Fruit fly (Drosophila melanogaster): ENCODE results near the gene Eaf6.

The Eaf6 gene

DNA sequence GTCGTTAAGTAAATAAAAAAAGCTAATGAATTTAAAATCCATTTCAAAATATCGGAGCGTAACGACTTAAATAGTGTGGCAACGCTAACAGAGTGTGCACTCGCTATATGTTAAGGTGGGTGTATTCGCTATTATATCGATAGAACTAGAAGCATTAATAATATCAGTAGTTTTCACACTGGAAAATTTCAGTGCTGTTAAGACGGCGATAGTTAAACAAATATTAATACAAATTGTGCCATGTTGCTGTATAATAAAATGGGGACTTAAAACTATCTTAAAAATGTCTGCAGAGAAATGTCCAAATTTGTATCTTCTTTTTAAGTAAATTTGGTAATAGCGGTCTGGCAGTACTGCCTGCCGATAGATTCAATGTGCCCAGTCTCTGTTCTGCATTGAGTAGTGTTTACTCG lies 24.8 kb downstream of the Eaf6 start (continued):
- TF ChIP-seq tx (GFP tag; optimal IDR thresholded peaks at IDR 0.05), result peak; percentile 91
- peak; percentile 52 for TF ChIP-seq CrebB (tag; optimal IDR thresholded peaks at IDR 0.05)
- peak; percentile 94 for TF ChIP-seq CG14710 (tag; optimal IDR thresholded peaks at IDR 0.05)
- TF ChIP-seq CG8765 (GFP tag; IDR thresholded peaks at IDR 0.05), result peak; percentile 82
- TF ChIP-seq Camta (GFP tag; optimal IDR thresholded peaks at IDR 0.05), result peak; percentile 80
- peak; percentile 66 for TF ChIP-seq CG42726 (GFP tag; IDR thresholded peaks at IDR 0.05; ENCODE audit: partially characterized antibody)
- no peak for TF ChIP-seq Fer3 (tag; optimal IDR thresholded peaks at IDR 0.05)
- no peak for TF ChIP-seq HLHmδ (GFP tag; optimal IDR thresholded peaks at IDR 0.05)
- TF ChIP-seq emc (GFP tag; optimal IDR thresholded peaks at IDR 0.05), result peak; percentile 76
- TF ChIP-seq CG7372 (GFP tag; IDR thresholded peaks at IDR 0.05), result peak; percentile 89
- TF ChIP-seq HLH54F (GFP tag; optimal IDR thresholded peaks at IDR 0.05), result peak; percentile 91
- TF ChIP-seq disco-r (GFP tag; optimal IDR thresholded peaks at IDR 0.05), result peak; percentile 73
- peak; percentile 88 for TF ChIP-seq Dip3 (GFP tag; optimal IDR thresholded peaks at IDR 0.05)
- TF ChIP-seq CG1529 (GFP tag; optimal IDR thresholded peaks at IDR 0.05), result peak; percentile 21
- TF ChIP-seq CG6683 (GFP tag; optimal IDR thresholded peaks at IDR 0.05), result no peak
- peak; percentile 81 for TF ChIP-seq CG1602 (GFP tag; optimal IDR thresholded peaks at IDR 0.05)
- TF ChIP-seq CG9437 (GFP tag; optimal IDR thresholded peaks at IDR 0.05), result peak; percentile 62
- peak; percentile 73 for TF ChIP-seq Mad (GFP tag; optimal IDR thresholded peaks at IDR 0.05)
- peak; percentile 73 for TF ChIP-seq CG10959 (GFP tag; IDR thresholded peaks at IDR 0.05)
- no peak for TF ChIP-seq odd (GFP tag; optimal IDR thresholded peaks at IDR 0.05)
- peak; percentile 90 for TF ChIP-seq CG10267 (tag; optimal IDR thresholded peaks at IDR 0.05)
- TF ChIP-seq chm (GFP tag; IDR thresholded peaks at IDR 0.05), result peak; percentile 87
- peak; percentile 80 for TF ChIP-seq croc (GFP tag; conservative IDR thresholded peaks at IDR 0.05)
- peak; percentile 46 for TF ChIP-seq Nf-YB (GFP tag; optimal IDR thresholded peaks at IDR 0.05)
- TF ChIP-seq cg (GFP tag; optimal IDR thresholded peaks at IDR 0.05), result no peak
- TF ChIP-seq CG8290 (GFP tag; optimal IDR thresholded peaks at IDR 0.05), result peak; percentile 77
- no peak for TF ChIP-seq CG8290 (tag; optimal IDR thresholded peaks at IDR 0.05)
- no peak for TF ChIP-seq Hr39 (optimal IDR thresholded peaks at IDR 0.05)
- TF ChIP-seq tin (GFP tag; optimal IDR thresholded peaks at IDR 0.05), result peak; percentile 88
- TF ChIP-seq Neu2 (GFP tag; optimal IDR thresholded peaks at IDR 0.05; ENCODE audit: borderline replicate concordance), result no peak
- peak; percentile 82 for TF ChIP-seq CG15696 (tag; optimal IDR thresholded peaks at IDR 0.05)
- peak; percentile 64 for TF ChIP-seq CG8089 (GFP tag; optimal IDR thresholded peaks at IDR 0.05)
- peak; percentile 93 for TF ChIP-seq Hsf (GFP tag; optimal IDR thresholded peaks at IDR 0.05)
- peak; percentile 90 for TF ChIP-seq CG9215 (GFP tag; IDR thresholded peaks at IDR 0.05)
- TF ChIP-seq corto (GFP tag; optimal IDR thresholded peaks at IDR 0.05), result no peak
- peak; percentile 86 for TF ChIP-seq Chrac-16 (GFP tag; optimal IDR thresholded peaks at IDR 0.05)
- peak; percentile 86 for TF ChIP-seq CG7786 (GFP tag; optimal IDR thresholded peaks at IDR 0.05)
- TF ChIP-seq caup (GFP tag; optimal IDR thresholded peaks at IDR 0.05; ENCODE audit: severe bottlenecking), result peak; percentile 78
- peak; percentile 80 for TF ChIP-seq Hmr (GFP tag; optimal IDR thresholded peaks at IDR 0.05)
- TF ChIP-seq pfk (GFP tag; optimal IDR thresholded peaks at IDR 0.05), result no peak
- peak in 1 of 2 experiments; percentile 34 for TF ChIP-seq crp (GFP tag; optimal IDR thresholded peaks at IDR 0.05)
- TF ChIP-seq Mes4 (GFP tag; optimal IDR thresholded peaks at IDR 0.05), result peak; percentile 55
- TF ChIP-seq eyg (GFP tag; optimal IDR thresholded peaks at IDR 0.05), result peak; percentile 74
- TF ChIP-seq CG32767 (GFP tag; IDR thresholded peaks at IDR 0.05), result 0 out of 2 replicates have a peak, but pooled peaks have one; percentile 32
- TF ChIP-seq nau (GFP tag; optimal IDR thresholded peaks at IDR 0.05), result no peak
- TF ChIP-seq CG32772 (GFP tag; IDR thresholded peaks at IDR 0.05), result peak; percentile 93
- peak; percentile 82 for TF ChIP-seq bcd (GFP tag; optimal IDR thresholded peaks at IDR 0.05)
- TF ChIP-seq hkb (optimal IDR thresholded peaks at IDR 0.05), result no peak
- peak; percentile 76 for TF ChIP-seq hkb (GFP tag; IDR thresholded peaks at IDR 0.05)
- TF ChIP-seq Ravus (GFP tag; IDR thresholded peaks at IDR 0.05), result peak; percentile 67
- TF ChIP-seq sens-2 (GFP tag; IDR thresholded peaks at IDR 0.05), result peak; percentile 79
- no peak for TF ChIP-seq CG12071 (GFP tag; optimal IDR thresholded peaks at IDR 0.05)
